Fruit fly (Drosophila melanogaster): Measurements from ENCODE around the gene swm.

- TF ChIP-seq CG8478 (optimal IDR thresholded peaks at IDR 0.05) (no peak), CTCF (optimal IDR thresholded peaks at IDR 0.05) (no peak)
Measured at dm6 chr2L:19455723-19456122, 37.3 kb upstream of the swm start.

All from S2 (cell line).